Worm (Caenorhabditis elegans): Measurements from ENCODE around the gene fbxb-61.
"Not testable (repeated sequence)": the region's sequence is repeated elsewhere in the genome, so short reads cannot be mapped to it uniquely, and the experiment has no call there.

The fbxb-61 gene

DNA sequence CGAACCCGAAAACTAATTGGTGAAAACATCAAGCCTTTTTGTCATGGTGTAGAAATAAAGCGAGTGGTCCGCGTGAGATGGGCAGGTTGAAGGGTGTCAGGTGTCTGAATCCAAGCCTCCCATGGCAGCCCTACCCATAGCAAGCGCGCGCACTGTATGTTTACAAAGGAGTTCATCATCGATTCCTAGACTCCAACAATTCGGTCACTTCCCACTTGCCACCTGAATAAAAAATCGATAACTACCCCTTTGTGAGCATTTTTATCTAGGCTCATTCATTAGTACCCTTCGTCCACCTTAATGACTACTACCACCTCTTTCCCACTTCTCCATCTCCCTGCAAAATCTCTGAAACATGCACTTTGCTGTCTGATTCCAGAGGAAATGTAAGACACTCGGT, 9.1 kb downstream of the fbxb-61 start, which contains the start of gene fbxb-64:
Gene fbxb-64, plus strand, starts transcription at position 301 of the 400 bp plus-strand sequence.
- TF ChIP-seq lin-13 (GFP tag; optimal IDR thresholded peaks at IDR 0.05): no peak
- no peak for TF ChIP-seq hpl-2 (GFP tag; optimal IDR thresholded peaks at IDR 0.05)
- no peak for TF ChIP-seq lin-35 (GFP tag; optimal IDR thresholded peaks at IDR 0.05)
- no peak for TF ChIP-seq nhr-84 (tag; optimal IDR thresholded peaks at IDR 0.05)
- TF ChIP-seq lin-39 (tag; optimal IDR thresholded peaks at IDR 0.05): no peak

DNA sequence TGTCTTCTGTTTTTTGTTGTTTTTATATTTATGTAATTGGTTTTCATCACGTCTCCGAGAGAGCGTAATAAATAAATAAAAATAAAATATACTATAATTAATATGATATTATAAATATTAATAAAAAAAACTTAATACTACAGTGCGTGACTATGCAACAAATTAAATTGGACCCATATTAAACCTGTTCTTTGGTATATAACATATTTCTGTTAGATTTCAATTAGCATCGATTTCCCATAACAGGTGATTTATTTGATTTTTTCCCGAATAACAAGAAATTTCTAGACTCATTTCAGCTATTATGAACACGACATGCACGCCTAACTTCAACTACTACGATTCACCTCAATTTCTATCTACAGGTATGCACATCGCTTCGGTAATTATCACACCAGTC, 13.1 kb downstream of the fbxb-61 start, which contains the start of gene srh-208:
Gene srh-208, plus strand, starts transcription at position 301 of the 400 bp plus-strand sequence.
- not testable (repeated sequence) for TF ChIP-seq tbx-2 (tag; optimal IDR thresholded peaks at IDR 0.05); dpl-1 (GFP tag; optimal IDR thresholded peaks at IDR 0.05); zip-4 (GFP tag; optimal IDR thresholded peaks at IDR 0.05)

DNA sequence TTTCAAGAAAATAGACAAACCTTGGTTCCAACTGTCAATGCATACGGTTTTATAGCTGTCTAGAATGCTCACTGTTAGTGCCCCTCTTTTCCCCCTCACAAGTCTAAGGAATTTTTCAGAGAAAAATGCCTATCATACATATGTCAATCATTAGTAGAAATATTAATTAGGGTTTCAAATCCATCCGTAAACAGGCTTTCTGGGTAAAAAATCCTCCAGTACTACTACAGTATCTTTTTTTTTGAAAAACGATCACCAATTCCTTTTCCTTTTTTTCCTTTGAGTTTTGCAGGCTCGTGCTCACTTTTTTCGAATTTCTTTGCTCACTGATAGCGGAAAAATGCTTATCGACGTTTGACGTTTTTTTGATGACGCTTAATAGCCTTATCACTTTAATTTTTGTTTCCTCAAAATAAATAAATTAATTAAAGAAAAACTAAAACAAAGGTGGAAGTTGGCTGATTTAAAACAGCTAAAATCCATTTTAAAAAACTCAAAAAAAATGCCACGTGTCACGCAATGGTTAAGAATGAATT, 15.6 kb downstream of the fbxb-61 start, which contains the start of gene C43D7.7:
Gene C43D7.7, minus strand, starts transcription at position 51 of the 536 bp plus-strand sequence.
- TF ChIP-seq elt-2 (tag; optimal IDR thresholded peaks at IDR 0.05) (peak; percentile 69), unc-86 (tag; optimal IDR thresholded peaks at IDR 0.05) (no peak)

DNA sequence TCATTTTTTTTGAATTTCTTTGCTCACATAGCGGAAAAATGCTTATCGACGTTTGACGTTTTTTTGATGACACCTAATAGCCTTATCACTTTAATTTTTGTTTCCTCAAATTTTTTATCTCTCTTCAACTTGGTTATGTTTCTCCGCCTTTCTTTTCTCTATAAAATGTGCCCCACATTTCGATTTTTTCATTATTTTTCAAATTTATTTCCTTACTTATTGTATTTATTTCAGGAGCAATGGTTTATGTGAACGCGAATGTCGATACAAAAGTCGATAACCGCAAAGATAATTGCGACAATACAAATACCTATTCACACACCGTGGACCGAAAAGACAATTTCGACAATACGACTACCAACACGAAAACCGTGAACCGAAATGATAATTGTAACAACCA, 16.5 kb downstream of the fbxb-61 start, which contains the start of gene sdz-6:
Gene sdz-6, plus strand, starts transcription at position 229 of the 400 bp plus-strand sequence.
- TF ChIP-seq isw-1 (GFP tag; IDR thresholded peaks at IDR 0.05): no peak
- TF ChIP-seq rnt-1 (tag; optimal IDR thresholded peaks at IDR 0.05): no peak
- TF ChIP-seq elt-2 (tag; optimal IDR thresholded peaks at IDR 0.05): peak; percentile 25

DNA sequence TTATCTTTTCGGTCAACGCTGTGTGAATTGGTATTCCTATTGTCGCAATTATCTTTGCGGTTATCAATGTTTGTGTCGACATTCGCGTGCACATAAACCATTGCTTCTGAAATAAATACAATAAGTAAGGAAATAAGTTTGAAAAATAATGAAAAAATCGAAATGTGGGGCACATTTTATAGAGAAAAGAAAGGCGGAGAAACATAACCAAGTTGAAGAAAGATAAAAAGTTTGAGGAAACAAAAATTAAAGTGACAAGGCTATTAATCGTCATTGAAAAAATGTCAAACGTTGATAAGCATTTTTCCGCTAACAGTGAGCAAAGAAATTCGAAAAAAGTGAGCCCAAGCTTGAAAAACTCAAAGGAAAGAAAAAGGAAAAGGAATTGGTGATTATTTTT, 18.5 kb downstream of the fbxb-61 start, which contains the start of gene C43D7.4:
Gene C43D7.4, minus strand, starts transcription at position 101 of the 400 bp plus-strand sequence.
- no peak for TF ChIP-seq nhr-11 (tag; optimal IDR thresholded peaks at IDR 0.05)
- no peak for TF ChIP-seq dsc-1 (tag; optimal IDR thresholded peaks at IDR 0.05)
- TF ChIP-seq ceh-90 (tag; optimal IDR thresholded peaks at IDR 0.05): no peak
- no peak for TF ChIP-seq C34B4.2 (tag; optimal IDR thresholded peaks at IDR 0.05)
- TF ChIP-seq hpl-2 (GFP tag; optimal IDR thresholded peaks at IDR 0.05): no peak
- no peak for TF ChIP-seq nhr-19 (GFP tag; conservative IDR thresholded peaks at IDR 0.05)
- TF ChIP-seq lin-39 (tag; optimal IDR thresholded peaks at IDR 0.05): no peak
- TF ChIP-seq lin-13 (GFP tag; optimal IDR thresholded peaks at IDR 0.05): no peak
- no peak for TF ChIP-seq sox-4 (tag; optimal IDR thresholded peaks at IDR 0.05)
- TF ChIP-seq dpl-1 (GFP tag; optimal IDR thresholded peaks at IDR 0.05): no peak
- TF ChIP-seq swsn-7 (tag; optimal IDR thresholded peaks at IDR 0.05): no peak
- no peak for TF ChIP-seq sptf-1 (tag; optimal IDR thresholded peaks at IDR 0.05)
- TF ChIP-seq unc-86 (tag; optimal IDR thresholded peaks at IDR 0.05): no peak
- no peak for TF ChIP-seq jun-1 (tag; optimal IDR thresholded peaks at IDR 0.05)
- no peak for TF ChIP-seq nhr-71 (tag; optimal IDR thresholded peaks at IDR 0.05)
- TF ChIP-seq Y116A8C.19 (tag; optimal IDR thresholded peaks at IDR 0.05; ENCODE audit: borderline replicate concordance): no peak
- no peak for TF ChIP-seq ztf-11 (tag; optimal IDR thresholded peaks at IDR 0.05)

DNA sequence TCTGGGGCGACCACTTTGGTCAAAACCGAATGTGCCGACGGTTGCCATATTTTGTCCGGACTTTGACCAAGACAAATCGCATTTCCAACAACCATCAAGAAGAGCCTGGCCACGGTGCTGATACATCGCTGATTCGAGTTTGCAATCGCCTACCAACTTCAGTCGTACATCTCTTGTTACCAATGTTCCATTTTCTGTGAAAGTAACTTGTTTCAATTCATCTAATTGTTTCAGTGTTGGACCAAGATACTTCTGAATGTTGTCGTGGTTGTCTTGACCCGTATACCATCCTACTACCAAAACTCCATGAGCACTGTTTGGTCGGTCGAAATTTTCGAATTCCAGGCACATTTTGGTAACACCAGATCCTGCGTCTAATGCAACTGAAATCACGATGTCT, 21.5 kb downstream of the fbxb-61 start:
- TF ChIP-seq fkh-10 (GFP tag; optimal IDR thresholded peaks at IDR 0.05): no peak
- no peak for TF ChIP-seq efl-1 (optimal IDR thresholded peaks at IDR 0.05)
- peak in 1 of 2 experiments; percentile 75 for TF ChIP-seq efl-1 (GFP tag; optimal IDR thresholded peaks at IDR 0.05 in 1 of 2)

DNA sequence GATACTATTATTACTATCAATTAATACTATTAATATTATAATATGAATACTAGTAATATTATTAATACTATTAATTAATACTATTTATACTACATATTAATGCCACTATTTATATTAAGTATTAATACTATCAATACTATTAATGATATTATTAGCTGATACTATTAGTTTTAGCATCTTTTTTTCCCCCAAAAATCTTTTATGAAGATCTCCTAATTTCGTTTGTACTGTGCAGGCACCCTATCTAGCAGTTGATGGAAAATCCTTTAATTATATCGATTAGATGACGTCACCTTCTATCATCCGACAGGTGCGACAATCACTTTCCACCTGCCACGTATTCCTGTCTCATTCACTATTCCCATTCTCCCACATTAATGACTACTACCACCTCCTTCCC, 25.3 kb downstream of the fbxb-61 start, which contains the start of gene fbxb-65:
Gene fbxb-65, plus strand, starts transcription at position 301 of the 400 bp plus-strand sequence.
- TF ChIP-seq aly-2 (tag; optimal IDR thresholded peaks at IDR 0.05) (no peak), efl-3 (GFP tag; optimal IDR thresholded peaks at IDR 0.05) (no peak), ets-5 (GFP tag; IDR thresholded peaks at IDR 0.05) (no peak), C04F5.9 (tag; optimal IDR thresholded peaks at IDR 0.05) (no peak), nhr-28 (tag; optimal IDR thresholded peaks at IDR 0.05) (no peak), ama-1 (optimal IDR thresholded peaks at IDR 0.05) (no peak), hlh-4 (tag; optimal IDR thresholded peaks at IDR 0.05) (peak; percentile 61)

All from whole organism, L1 larva.